Fruit fly (Drosophila melanogaster) whole organism, embryonic: ENCODE data around the gene RpS3.

Experiments
- Awh ChIP-seq: fragments of 200-800 bp; sonication (Bioruptor generic); IDR thresholded peaks from 2 replicates; pipeline ENCODE4, ENCODE4 v1.3.6; 2022; ENCODE audit warnings: missing biosample characterization, missing genetic modification characterization
- Blimp-1 ChIP-seq: fragments of 200-800 bp; sonication (Bioruptor generic); optimal IDR thresholded peaks from 3 replicates; lab custom pipeline; 2018; ENCODE audit warnings: missing biosample characterization, missing genetic modification characterization, mild to moderate bottlenecking, moderate library complexity, missing genetic modification reagents
- CG10267 ChIP-seq: fragments of 200-800 bp; sonication (Bioruptor generic); optimal IDR thresholded peaks from 2 replicates; lab custom pipeline; 2018; ENCODE audit warnings: missing biosample characterization, mild to moderate bottlenecking, missing genetic modification characterization, moderate library complexity
- CG12155 ChIP-seq: fragments of 200-800 bp; sonication (Bioruptor generic); optimal IDR thresholded peaks from 3 replicates; lab custom pipeline; 2016; ENCODE audit warnings: missing biosample characterization, missing genetic modification characterization
- CG12769 ChIP-seq: fragments of 200-800 bp; sonication (Bioruptor generic); optimal IDR thresholded peaks from 2 replicates; lab custom pipeline; 2019; ENCODE audit warnings: missing biosample characterization, mild to moderate bottlenecking, missing genetic modification characterization, moderate library complexity
- CG13894 ChIP-seq: fragments of 200-800 bp; sonication (Bioruptor generic); optimal IDR thresholded peaks from 3 replicates; lab custom pipeline; 2018; ENCODE audit warnings: missing biosample characterization, mild to moderate bottlenecking, missing genetic modification characterization, moderate library complexity
- CG1603 ChIP-seq: fragments of 200-800 bp; sonication (Bioruptor generic); optimal IDR thresholded peaks from 2 replicates; lab custom pipeline; 2019; ENCODE audit warnings: missing biosample characterization, mild to moderate bottlenecking, missing genetic modification characterization, moderate library complexity
- CG17328 ChIP-seq: fragments of 200-800 bp; sonication (Bioruptor generic); IDR thresholded peaks from 2 replicates; pipeline ENCODE4 v1.3.6; 2022; ENCODE audit warnings: missing biosample characterization, missing genetic modification characterization
- CG17802 ChIP-seq: fragments of 200-800 bp; sonication (Bioruptor generic); optimal IDR thresholded peaks from 2 replicates; lab custom pipeline; 2018; ENCODE audit warnings: missing biosample characterization, mild to moderate bottlenecking, missing genetic modification characterization, moderate library complexity
- CG17829 ChIP-seq: fragments of 200-800 bp; optimal IDR thresholded peaks from 2 replicates; lab custom pipeline; 2019; ENCODE audit warnings: missing biosample characterization, mild to moderate bottlenecking, missing genetic modification characterization, moderate library complexity
- CG2199 ChIP-seq: fragments of 200-800 bp; sonication (Bioruptor generic); IDR thresholded peaks from 3 replicates; pipeline ENCODE4 v1.3.6; 2022; ENCODE audit warnings: missing biosample characterization, missing genetic modification characterization
- CG2712 ChIP-seq: fragments of 200-800 bp; optimal IDR thresholded peaks from 3 replicates; lab custom pipeline; 2019; ENCODE audit warnings: missing biosample characterization, mild to moderate bottlenecking, missing genetic modification characterization, moderate library complexity
- CG34376 ChIP-seq: fragments of 200-800 bp; sonication (Bioruptor generic); optimal IDR thresholded peaks from 2 replicates; lab custom pipeline; 2018; ENCODE audit warnings: missing biosample characterization, mild to moderate bottlenecking, missing genetic modification characterization
- CG4707 ChIP-seq: fragments of 200-800 bp; sonication (Bioruptor generic); optimal IDR thresholded peaks from 2 replicates; lab custom pipeline; 2018; ENCODE audit warnings: missing biosample characterization, mild to moderate bottlenecking, missing genetic modification characterization, moderate library complexity
- CG4854 ChIP-seq: fragments of 200-800 bp; sonication (Bioruptor generic); optimal IDR thresholded peaks from 2 replicates; lab custom pipeline; 2016; ENCODE audit warnings: missing biosample characterization, missing genetic modification characterization, inconsistent platforms
- CG6791 ChIP-seq: fragments of 200-800 bp; sonication (Bioruptor generic); IDR thresholded peaks from 3 replicates; pipeline ENCODE4 v1.3.6; 2022; ENCODE audit warnings: missing biosample characterization, missing genetic modification characterization; ENCODE audit not compliant: partially characterized antibody
- CoRest ChIP-seq: fragments of 200-800 bp; sonication (Bioruptor generic); optimal IDR thresholded peaks from 3 replicates; lab custom pipeline; 2018; ENCODE audit warnings: missing biosample characterization, mild to moderate bottlenecking, missing genetic modification characterization, moderate library complexity
- Dll ChIP-seq: fragments of 200-800 bp; sonication (Bioruptor generic); IDR thresholded peaks from 4 replicates; pipeline ENCODE4 v1.3.6; 2022; ENCODE audit warnings: missing biosample characterization, missing genetic modification characterization; ENCODE audit not compliant: partially characterized antibody
- Fer2 ChIP-seq: fragments of 200-800 bp; sonication (Bioruptor generic); optimal IDR thresholded peaks from 2 replicates; lab custom pipeline; 2018; ENCODE audit warnings: missing biosample characterization, mild to moderate bottlenecking, missing genetic modification characterization, moderate library complexity
- Gug ChIP-seq: fragments of 200-800 bp; sonication (Bioruptor generic); IDR thresholded peaks from 4 replicates; pipeline ENCODE4 v1.3.6; 2022; ENCODE audit warnings: missing biosample characterization, missing genetic modification characterization
- HLH3B ChIP-seq: fragments of 200-800 bp; sonication (Bioruptor generic); IDR thresholded peaks from 2 replicates; pipeline ENCODE4 v1.3.6; 2022; ENCODE audit warnings: missing biosample characterization, missing genetic modification characterization
- HmgZ ChIP-seq: fragments of 200-800 bp; sonication (Bioruptor generic); optimal IDR thresholded peaks from 2 replicates; lab custom pipeline; 2018; ENCODE audit warnings: missing biosample characterization, mild to moderate bottlenecking, missing genetic modification characterization
- Trl ChIP-seq, 3 experiments: fragments of >200 bp in 2 of 3; fragments of 200-800 bp in 1 of 3; sonication (Bioruptor generic) in 1 of 3; optimal IDR thresholded peaks; 2 replicates in 1 of 3; 3 replicates in 2 of 3; lab custom pipeline; 2016 to 2017; ENCODE audit warnings: missing biosample characterization in 1 of 3, missing genetic modification characterization in 1 of 3
- Xrp1 ChIP-seq: fragments of 200-800 bp; sonication (Bioruptor generic); IDR thresholded peaks from 2 replicates; pipeline ENCODE4 v1.3.6; 2022; ENCODE audit warnings: missing biosample characterization, missing genetic modification characterization
- az2 ChIP-seq: fragments of 200-800 bp; sonication (Bioruptor generic); optimal IDR thresholded peaks from 3 replicates; lab custom pipeline; 2016; ENCODE audit warnings: missing biosample characterization, missing genetic modification characterization
- cad ChIP-seq: fragments of >200 bp; optimal IDR thresholded peaks from 2 replicates; lab custom pipeline; 2017; ENCODE audit warnings: missing biosample characterization, missing genetic modification characterization
- ci ChIP-seq: fragments of 200-800 bp; sonication (Bioruptor generic); IDR thresholded peaks from 3 replicates; pipeline ENCODE4 v1.3.6; 2022; ENCODE audit warnings: missing biosample characterization, missing genetic modification characterization
- ems ChIP-seq: fragments of 200-800 bp; sonication (Bioruptor generic); optimal IDR thresholded peaks from 3 replicates; lab custom pipeline; 2016; ENCODE audit warnings: missing biosample characterization, missing genetic modification characterization
- esg ChIP-seq: fragments of 200-800 bp; sonication (Bioruptor generic); conservative IDR thresholded peaks from 2 replicates; pipeline ENCODE4 v1.3.6; 2022; ENCODE audit warnings: missing biosample characterization, missing genetic modification characterization
- eyg ChIP-seq: fragments of 200-800 bp; sonication (Bioruptor generic); optimal IDR thresholded peaks from 3 replicates; lab custom pipeline; 2016; ENCODE audit warnings: missing biosample characterization, missing genetic modification characterization
- gcm ChIP-seq: fragments of 200-800 bp; sonication (Bioruptor generic); optimal IDR thresholded peaks from 2 replicates; lab custom pipeline; 2019; ENCODE audit warnings: missing biosample characterization, mild to moderate bottlenecking, missing genetic modification characterization, moderate library complexity
- grn ChIP-seq: fragments of 200-800 bp; sonication (Bioruptor generic); optimal IDR thresholded peaks from 3 replicates; lab custom pipeline; 2017; ENCODE audit warnings: missing biosample characterization, missing genetic modification characterization
- gro ChIP-seq: fragments of 200-800 bp; sonication (Bioruptor generic); optimal IDR thresholded peaks from 2 replicates; lab custom pipeline; 2016; ENCODE audit warnings: missing biosample characterization, missing genetic modification characterization
- nerfin-2 ChIP-seq: fragments of 200-800 bp; sonication (Bioruptor generic); IDR thresholded peaks from 2 replicates; pipeline ENCODE4 v1.3.6; 2022; ENCODE audit warnings: missing biosample characterization, missing genetic modification characterization; ENCODE audit not compliant: partially characterized antibody
- otp ChIP-seq: fragments of 200-800 bp; sonication (Bioruptor generic); IDR thresholded peaks from 3 replicates; pipeline ENCODE4, ENCODE4 v1.3.6; 2022; ENCODE audit warnings: missing biosample characterization, missing genetic modification characterization
- pan ChIP-seq, 4 experiments: fragments of >200 bp in 3 of 4; fragments of 200-800 bp in 1 of 4; sonication (Bioruptor generic) in 1 of 4; optimal IDR thresholded peaks in 3 of 4; IDR thresholded peaks in 1 of 4; 2 replicates each; pipeline versions ENCODE4 v1.3.6 to Lab custom; 2017 to 2022; ENCODE audit warnings: missing biosample characterization in 2 of 4, missing genetic modification characterization in 2 of 4, mixed read lengths in 1 of 4
- pum ChIP-seq: fragments of 200-800 bp; sonication (Bioruptor generic); optimal IDR thresholded peaks from 2 replicates; lab custom pipeline; 2016; ENCODE audit warnings: missing biosample characterization, missing genetic modification characterization
- so ChIP-seq: fragments of 200-800 bp; sonication (Bioruptor generic); IDR thresholded peaks from 3 replicates; pipeline ENCODE4 v1.3.6; 2022; ENCODE audit warnings: missing biosample characterization, missing genetic modification characterization
- tio ChIP-seq: fragments of 200-800 bp; sonication (Bioruptor generic); optimal IDR thresholded peaks from 2 replicates; lab custom pipeline; 2017; ENCODE audit warnings: missing biosample characterization, missing genetic modification characterization, inconsistent platforms
- vfl ChIP-seq: fragments of 200-800 bp; sonication (Bioruptor generic); optimal IDR thresholded peaks from 2 replicates; lab custom pipeline; 2016; ENCODE audit warnings: missing biosample characterization, missing genetic modification characterization
- wek ChIP-seq: fragments of 200-800 bp; sonication (Bioruptor generic); optimal IDR thresholded peaks from 3 replicates; lab custom pipeline; 2018; ENCODE audit warnings: missing biosample characterization, mild to moderate bottlenecking, missing genetic modification characterization, moderate library complexity
- zen ChIP-seq: fragments of 200-800 bp; sonication (Bioruptor generic); optimal IDR thresholded peaks from 3 replicates; lab custom pipeline; 2018; ENCODE audit warnings: missing biosample characterization, mild to moderate bottlenecking, missing genetic modification characterization, moderate library complexity
- zf30C ChIP-seq: fragments of 200-800 bp; sonication (Bioruptor generic); optimal IDR thresholded peaks from 3 replicates; lab custom pipeline; 2018; ENCODE audit warnings: missing biosample characterization, mild to moderate bottlenecking, missing genetic modification characterization

RpS3 gene

dm6 chr3R:23347432-23348305 is 10.9 kb upstream of the RpS3 start, which contains the start of gene PolE1 (continued):
- TF ChIP-seq Awh (GFP tag; lab: Robert Waterston, UW) (0 out of 2 replicates have a peak, but pooled peaks have one; percentile 21), CG6791 (GFP tag; lab: Robert Waterston, UW) (no peak), Fer2 (no peak), Gug (GFP tag; lab: Robert Waterston, UW) (no peak), HmgZ (tag; lab: Kevin White, UChicago) (peak; percentile 62), zen (tag; lab: Kevin White, UChicago) (peak; percentile 3), pum (GFP tag; lab: Kevin White, UChicago) (no peak), esg (GFP tag; lab: Robert Waterston, UW) (no peak), CG10267 (peak; percentile 98), CoRest (peak; percentile 42), CG12155 (GFP tag; lab: Kevin White, UChicago) (no peak), Dll (GFP tag; lab: Robert Waterston, UW) (0 out of 4 replicates have a peak, but pooled peaks have one; percentile 34), grn (GFP tag; lab: Kevin White, UChicago) (no peak), nerfin-2 (GFP tag; lab: Robert Waterston, UW) (0 out of 2 replicates have a peak, but pooled peaks have one; percentile 29), vfl (GFP tag; lab: Kevin White, UChicago) (no peak), tio (no peak), ci (GFP tag; lab: Robert Waterston, UW) (peak; percentile 42; the same call in 1 of the 3 replicates), so (GFP tag; lab: Robert Waterston, UW) (no peak), CG34376 (GFP tag; lab: Kevin White, UChicago) (peak; percentile 1), Xrp1 (GFP tag; lab: Robert Waterston, UW) (0 out of 2 replicates have a peak, but pooled peaks have one; percentile 5), HLH3B (GFP tag; lab: Robert Waterston, UW) (no peak; the same call in 1 of the 2 replicates), zf30C (GFP tag; lab: Kevin White, UChicago) (no peak), cad (GFP tag; lab: Kevin White, UChicago) (no peak), CG12769 (tag; lab: Kevin White, UChicago) (no peak), eyg (GFP tag; lab: Kevin White, UChicago) (no peak), CG4854 (GFP tag; lab: Kevin White, UChicago) (peak; percentile 21), otp (peak; percentile 21; the same call in 1 of the 3 replicates), CG17802 (tag; lab: Kevin White, UChicago) (no peak), CG17328 (GFP tag; lab: Robert Waterston, UW) (no peak), CG1603 (tag; lab: Kevin White, UChicago) (peak; percentile 27), CG2199 (GFP tag; lab: Robert Waterston, UW) (no peak), CG13894 (tag; lab: Kevin White, UChicago) (no peak), ems (GFP tag; lab: Kevin White, UChicago) (peak; percentile 39), CG17829 (tag; lab: Kevin White, UChicago) (no peak), gcm (GFP tag; lab: Kevin White, UChicago) (no peak), az2 (GFP tag; lab: Kevin White, UChicago) (no peak), Blimp-1 (GFP tag; lab: Kevin White, UChicago) (no peak), wek (no peak), pan (optimal IDR thresholded peaks at IDR 0.05; lab: Kevin White, UChicago) (no peak), pan (GFP tag; optimal IDR thresholded peaks at IDR 0.05 in 1 of 2, IDR thresholded peaks at IDR 0.05 in 1 of 2) (peak in 1 of 2 experiments; percentile 11), Trl (optimal IDR thresholded peaks at IDR 0.05; lab: Kevin White, UChicago) (peak; percentile 25 to 91), Trl (GFP tag; optimal IDR thresholded peaks at IDR 0.05; lab: Kevin White, UChicago) (no peak), CG4707 (GFP tag; lab: Kevin White, UChicago) (no peak), CG2712 (tag; lab: Kevin White, UChicago) (peak; percentile 35), gro (peak; percentile 21)
